Worm (Caenorhabditis elegans) whole organism, late embryonic: Measurements from ENCODE around the gene C05D12.2.

Source experiments
- C08G9.2 ChIP-seq: sonication (generic microtip); optimal IDR thresholded peaks from 2 replicates; lab custom pipeline; 2016; ENCODE audit warnings: mild to moderate bottlenecking, missing genetic modification characterization, moderate library complexity, missing compliant biosample characterization
- ceh-18 ChIP-seq: sonication (generic microtip); optimal IDR thresholded peaks from 2 replicates; lab custom pipeline; 2016; ENCODE audit warnings: missing genetic modification characterization, missing compliant biosample characterization
- ceh-22 ChIP-seq: sonication (generic microtip); optimal IDR thresholded peaks from 2 replicates; lab custom pipeline; 2017; ENCODE audit warnings: missing biosample characterization, missing genetic modification characterization
- ceh-30 ChIP-seq: fragments of 150-350 bp; optimal IDR thresholded peaks from 2 replicates; lab custom pipeline; 2014; ENCODE audit warnings: missing biosample characterization, missing genetic modification characterization
- ceh-31 ChIP-seq: sonication (generic microtip); optimal IDR thresholded peaks from 2 replicates; lab custom pipeline; 2016; ENCODE audit warnings: missing genetic modification characterization, missing compliant biosample characterization
- ceh-34 ChIP-seq: sonication (generic microtip); optimal IDR thresholded peaks from 2 replicates; lab custom pipeline; 2016; ENCODE audit warnings: mild to moderate bottlenecking, missing genetic modification characterization, missing compliant biosample characterization
- ceh-6 ChIP-seq: fragments of 200-800 bp; sonication (Bioruptor generic); optimal IDR thresholded peaks from 2 replicates; lab custom pipeline; 2018; ENCODE audit warnings: mild to moderate bottlenecking, missing genetic modification characterization, missing compliant biosample characterization
- elt-2 ChIP-seq: sonication (generic microtip); optimal IDR thresholded peaks from 2 replicates; lab custom pipeline; 2016; ENCODE audit warnings: missing genetic modification reagents, missing genetic modification characterization, missing compliant biosample characterization
- elt-4 ChIP-seq: sonication (generic microtip); optimal IDR thresholded peaks from 2 replicates; lab custom pipeline; 2016; ENCODE audit warnings: missing genetic modification characterization, missing compliant biosample characterization
- fkh-6 ChIP-seq: sonication (generic microtip); optimal IDR thresholded peaks from 2 replicates; lab custom pipeline; 2016; ENCODE audit warnings: missing genetic modification characterization, missing compliant biosample characterization
- hlh-30 ChIP-seq: sonication (generic microtip); optimal IDR thresholded peaks from 2 replicates; lab custom pipeline; 2017; ENCODE audit warnings: antibody characterized with exemption, missing genetic modification characterization, missing compliant biosample characterization; ENCODE audit not compliant: insufficient read depth
- hlh-8 ChIP-seq: sonication (generic microtip); optimal IDR thresholded peaks from 2 replicates; lab custom pipeline; 2016; ENCODE audit warnings: missing genotype, missing genetic modification characterization, missing compliant biosample characterization
- nfya-1 ChIP-seq: sonication (generic microtip); optimal IDR thresholded peaks from 2 replicates; lab custom pipeline; 2017; ENCODE audit warnings: missing genetic modification characterization, mild to moderate bottlenecking, missing compliant biosample characterization, antibody characterized with exemption, moderate library complexity
- pat-9 ChIP-seq: fragments of 200-800 bp; sonication (Bioruptor generic); optimal IDR thresholded peaks from 2 replicates; lab custom pipeline; 2018; ENCODE audit warnings: mild to moderate bottlenecking, missing genetic modification characterization, moderate library complexity, missing compliant biosample characterization
- ref-2 ChIP-seq: sonication (generic microtip); optimal IDR thresholded peaks from 2 replicates; lab custom pipeline; 2016; ENCODE audit warnings: missing genetic modification characterization, missing compliant biosample characterization
- sdc-2 ChIP-seq: sonication (generic microtip); optimal IDR thresholded peaks from 2 replicates; lab custom pipeline; 2016; ENCODE audit warnings: missing genotype, missing genetic modification characterization, missing compliant biosample characterization
- tbx-2 ChIP-seq: sonication (generic microtip); optimal IDR thresholded peaks from 2 replicates; lab custom pipeline; 2016; ENCODE audit warnings: missing genetic modification characterization, missing compliant biosample characterization
- unc-3 ChIP-seq, 2 experiments: fragments of 200-800 bp in 1 of 2; sonication (Bioruptor generic) in 1 of 2; sonication (generic microtip) in 1 of 2; conservative IDR thresholded peaks in 1 of 2; optimal IDR thresholded peaks in 1 of 2; 2 replicates each; pipeline versions ENCODE4 v1.3.6 to Lab custom; 2016 to 2022; ENCODE audit warnings: missing compliant biosample characterization in 2 of 2, missing genetic modification characterization in 2 of 2, missing genetic modification reagents in 1 of 2
- unc-42 ChIP-seq: sonication (generic microtip); optimal IDR thresholded peaks from 2 replicates; lab custom pipeline; 2016; ENCODE audit warnings: missing genotype, missing genetic modification characterization, missing compliant biosample characterization
- unc-55 ChIP-seq: sonication (generic microtip); optimal IDR thresholded peaks from 2 replicates; lab custom pipeline; 2017; ENCODE audit warnings: missing biosample characterization, missing genetic modification reagents, missing genetic modification characterization
- unc-86 ChIP-seq: sonication (generic microtip); optimal IDR thresholded peaks from 2 replicates; lab custom pipeline; 2016; ENCODE audit warnings: missing genetic modification characterization, missing compliant biosample characterization

Gene C05D12.2

ce11 chrII:11463899-11464298 is 45.8 kb downstream of the C05D12.2 start:
- TF ChIP-seq ceh-31 (tag; lab: Kevin White, UChicago) = peak; percentile 9
- TF ChIP-seq ceh-22 (tag; lab: Kevin White, UChicago) = no peak
- TF ChIP-seq elt-2 (tag; lab: Kevin White, UChicago) = peak; percentile 8

- peak; percentile 55 for TF ChIP-seq unc-55 (GFP tag; lab: Kevin White, UChicago)
- TF ChIP-seq tbx-2 (tag; lab: Kevin White, UChicago) = peak; percentile 61
- TF ChIP-seq ceh-30 = no peak
- peak; percentile 51 for TF ChIP-seq hlh-30 (tag; lab: Kevin White, UChicago)
- no peak for TF ChIP-seq unc-86 (tag; lab: Kevin White, UChicago)
- TF ChIP-seq nfya-1 (tag; lab: Kevin White, UChicago) = peak; percentile 67
- peak; percentile 43 for TF ChIP-seq ref-2 (tag; lab: Kevin White, UChicago)
Observed at ce11 chrII:11464427-11464944, 46.4 kb downstream of the C05D12.2 start, which contains the start of the genes aars-1 and rga-1. TSS of gene aars-1 (minus strand) at chrII:11464497. TSS of gene rga-1 (plus strand) at chrII:11464894.

DNA sequence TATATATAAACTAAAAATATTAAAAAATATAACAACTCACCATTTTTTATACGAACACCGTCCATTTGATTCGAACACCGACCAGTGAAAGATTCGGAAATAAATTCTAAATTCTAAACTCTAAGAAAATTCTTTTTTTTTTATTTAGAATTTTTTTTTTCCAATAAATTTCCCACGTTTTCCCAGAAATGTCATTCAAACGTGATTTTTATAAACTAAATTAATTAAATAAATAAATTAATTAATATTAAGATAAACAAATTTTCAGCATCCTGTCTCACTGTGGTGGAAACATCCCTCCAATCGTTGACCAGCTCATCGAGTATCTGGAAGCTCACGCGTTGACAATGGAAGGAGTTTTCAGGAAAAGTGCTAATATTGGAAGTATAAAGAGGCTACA is 49.4 kb downstream of the C05D12.2 start, which contains the start of gene klp-17:
TSS of gene klp-17 (minus strand) at position 101 of the 400 bp plus-strand sequence.
- TF ChIP-seq hlh-8 (tag; lab: Kevin White, UChicago) = no peak
- TF ChIP-seq pat-9 (tag; lab: Kevin White, UChicago) = no peak
- TF ChIP-seq sdc-2 = no peak
- no peak for TF ChIP-seq elt-4 (tag; lab: Kevin White, UChicago)
- no peak for TF ChIP-seq ceh-18 (tag; lab: Kevin White, UChicago)
- TF ChIP-seq, all 69 proteins: peak for 0

DNA sequence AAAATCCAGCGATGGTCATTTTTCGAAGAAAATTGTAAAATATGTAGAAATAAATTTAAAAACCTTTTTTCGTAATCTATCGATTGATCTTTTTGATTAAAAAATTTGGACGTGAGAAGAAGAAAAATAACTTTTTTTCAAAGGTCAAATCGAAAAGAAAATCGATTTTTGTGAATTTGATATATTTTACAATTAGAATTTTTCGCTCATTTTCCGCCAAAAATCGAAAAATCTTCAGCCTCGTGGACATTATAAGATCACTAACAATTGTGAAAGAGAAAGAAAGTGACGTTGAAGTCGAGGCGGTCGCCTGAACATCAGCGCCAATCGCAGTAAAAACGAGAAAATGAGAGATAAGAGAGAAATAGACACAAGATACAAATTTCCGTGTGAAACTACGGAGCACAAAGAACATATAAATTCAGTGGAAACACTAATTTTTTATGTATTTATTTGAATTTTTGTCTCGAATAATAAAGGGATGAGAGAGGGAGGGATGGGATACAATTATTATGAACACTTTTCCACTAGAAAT is 51.5 kb downstream of the C05D12.2 start, which contains the start of gene cisd-1:
TSS of gene cisd-1 (minus strand) at position 51 of the 535 bp plus-strand sequence.
- no peak for TF ChIP-seq fkh-6 (tag; lab: Kevin White, UChicago)
- no peak for TF ChIP-seq ceh-18 (tag; lab: Kevin White, UChicago)
- no peak for TF ChIP-seq ceh-22 (tag; lab: Kevin White, UChicago)
- TF ChIP-seq C08G9.2 = no peak

DNA sequence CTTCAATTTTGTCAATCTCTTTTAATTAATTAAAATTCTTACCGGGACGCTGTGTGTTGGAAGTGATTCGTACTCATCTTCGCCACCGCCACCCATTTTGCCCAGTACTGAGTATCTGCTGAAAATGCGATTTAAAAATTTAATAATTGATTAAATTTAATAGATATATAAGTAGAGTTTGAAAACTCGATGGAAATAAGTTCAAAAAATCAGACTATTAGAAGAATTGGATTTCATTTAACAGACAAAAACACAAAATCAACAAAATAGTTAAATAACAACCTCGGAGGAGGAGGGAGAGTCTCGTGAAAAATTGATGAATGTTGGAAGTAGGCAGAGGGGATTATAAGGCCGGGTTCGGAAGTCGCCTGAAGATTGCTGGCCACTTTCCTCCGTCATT is 53.8 kb downstream of the C05D12.2 start, which contains the start of gene mfn-1:
TSS of gene mfn-1 (minus strand) at position 101 of the 400 bp plus-strand sequence.
- TF ChIP-seq unc-55 (GFP tag; lab: Kevin White, UChicago) (no peak), unc-42 (tag; lab: Kevin White, UChicago) (no peak), hlh-8 (tag; lab: Kevin White, UChicago) (no peak), unc-3 (GFP tag; conservative IDR thresholded peaks at IDR 0.05; lab: Robert Waterston, UW) (no peak), unc-3 (tag; optimal IDR thresholded peaks at IDR 0.05; lab: Kevin White, UChicago) (no peak), ceh-6 (GFP tag; lab: Kevin White, UChicago) (no peak)

DNA sequence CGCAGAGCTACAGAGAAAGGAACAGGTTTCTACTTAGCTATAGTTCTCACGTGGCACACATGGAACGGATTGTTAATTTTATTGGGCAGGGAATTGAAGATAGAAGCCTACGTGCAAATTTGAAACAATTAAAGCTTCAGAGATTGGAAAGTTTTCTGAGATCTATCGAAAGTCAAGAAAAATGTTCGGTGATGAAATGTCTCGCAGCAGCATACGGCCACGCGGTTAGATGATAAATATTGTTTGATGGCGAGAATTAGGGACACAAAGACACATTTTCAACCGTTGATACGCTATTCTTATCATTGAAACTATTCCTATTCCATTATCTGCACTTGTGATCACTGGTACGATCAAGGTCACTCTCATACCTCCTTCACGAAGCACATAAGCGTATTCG is 54.4 kb downstream of the C05D12.2 start:
- TF ChIP-seq elt-2 (tag; lab: Kevin White, UChicago) (peak; percentile 75), C08G9.2 (no peak), ceh-34 (tag; lab: Kevin White, UChicago) (no peak), unc-86 (tag; lab: Kevin White, UChicago) (no peak)
